Worm (Caenorhabditis elegans) whole organism, mixed stage, embryonic: ENCODE measurements around the gene srbc-38.

Experiments used
- bed-3 ChIP-seq: fragments of 200-800 bp; sonication (Bioruptor generic); optimal IDR thresholded peaks from 3 replicates; lab custom pipeline; 2018; ENCODE audit warnings: mild to moderate bottlenecking, missing genetic modification characterization, moderate library complexity, missing compliant biosample characterization
- blmp-1 ChIP-seq: fragments of 150-350 bp; optimal IDR thresholded peaks from 2 replicates; lab custom pipeline; 2014; ENCODE audit warnings: missing biosample characterization, missing genetic modification characterization
- ceh-83 ChIP-seq: fragments of 200-800 bp; sonication (Bioruptor generic); optimal IDR thresholded peaks from 2 replicates; lab custom pipeline; 2018; ENCODE audit warnings: mild to moderate bottlenecking, missing genetic modification characterization, missing compliant biosample characterization
- ces-1 ChIP-seq: fragments of 150-350 bp; optimal IDR thresholded peaks from 2 replicates; lab custom pipeline; 2014; ENCODE audit warnings: missing biosample characterization, missing genetic modification reagents, missing genetic modification characterization
- cnd-1 ChIP-seq: fragments of 200-800 bp; sonication (Bioruptor generic); optimal IDR thresholded peaks from 2 replicates; lab custom pipeline; 2018; ENCODE audit warnings: mild to moderate bottlenecking, missing genetic modification characterization, missing compliant biosample characterization
- elt-1 ChIP-seq: sonication (generic microtip); optimal IDR thresholded peaks from 2 replicates; lab custom pipeline; 2017; ENCODE audit warnings: missing genetic modification characterization, mild to moderate bottlenecking, missing compliant biosample characterization, antibody characterized with exemption, moderate library complexity, borderline replicate concordance; ENCODE audit not compliant: insufficient read depth
- elt-3 ChIP-seq: fragments of 150-350 bp; optimal IDR thresholded peaks from 2 replicates; lab custom pipeline; 2014; ENCODE audit warnings: missing biosample characterization, missing genetic modification characterization
- hlh-1 ChIP-seq: fragments of 150-350 bp; optimal IDR thresholded peaks from 2 replicates; lab custom pipeline; 2014; ENCODE audit warnings: missing biosample characterization, missing genetic modification reagents, missing genetic modification characterization
- lin-13 ChIP-seq: fragments of 150-350 bp; optimal IDR thresholded peaks from 2 replicates; lab custom pipeline; 2014; ENCODE audit warnings: missing biosample characterization, missing genetic modification characterization
- lin-32 ChIP-seq: fragments of 200-800 bp; sonication (Bioruptor generic); optimal IDR thresholded peaks from 2 replicates; lab custom pipeline; 2018; ENCODE audit warnings: mild to moderate bottlenecking, missing genetic modification characterization, missing compliant biosample characterization
- lsy-2 ChIP-seq: fragments of 150-350 bp; optimal IDR thresholded peaks from 2 replicates; lab custom pipeline; 2014; ENCODE audit warnings: missing biosample characterization, missing genetic modification characterization
- mab-5 ChIP-seq: fragments of 150-350 bp; optimal IDR thresholded peaks from 2 replicates; lab custom pipeline; 2014; ENCODE audit warnings: missing biosample characterization, missing genetic modification characterization
- mep-1 ChIP-seq: fragments of 150-350 bp; optimal IDR thresholded peaks from 2 replicates; lab custom pipeline; 2017; ENCODE audit warnings: missing biosample characterization, missing genetic modification reagents, missing genetic modification characterization, inconsistent platforms
- mls-2 ChIP-seq: sonication (generic microtip); optimal IDR thresholded peaks from 2 replicates; lab custom pipeline; 2016; ENCODE audit warnings: mild to moderate bottlenecking, missing genetic modification characterization, moderate library complexity, missing compliant biosample characterization
- nhr-12 ChIP-seq: fragments of 150-350 bp; optimal IDR thresholded peaks from 2 replicates; lab custom pipeline; 2014; ENCODE audit warnings: missing biosample characterization, missing genetic modification characterization
- nhr-237 ChIP-seq: fragments of 150-350 bp; optimal IDR thresholded peaks from 2 replicates; lab custom pipeline; 2014; ENCODE audit warnings: missing biosample characterization, missing genetic modification characterization
- nhr-28 ChIP-seq: fragments of 150-350 bp; optimal IDR thresholded peaks from 2 replicates; lab custom pipeline; 2014; ENCODE audit warnings: missing biosample characterization, missing genetic modification characterization
- sptf-1 ChIP-seq: sonication (generic microtip); optimal IDR thresholded peaks from 2 replicates; lab custom pipeline; 2017; ENCODE audit warnings: mild to moderate bottlenecking, missing genetic modification characterization, moderate library complexity, missing compliant biosample characterization
- unc-120 ChIP-seq: sonication (generic microtip); optimal IDR thresholded peaks from 2 replicates; lab custom pipeline; 2017; ENCODE audit warnings: missing genetic modification characterization, missing compliant biosample characterization; ENCODE audit not compliant: poor library complexity, severe bottlenecking

srbc-38 gene

DNA sequence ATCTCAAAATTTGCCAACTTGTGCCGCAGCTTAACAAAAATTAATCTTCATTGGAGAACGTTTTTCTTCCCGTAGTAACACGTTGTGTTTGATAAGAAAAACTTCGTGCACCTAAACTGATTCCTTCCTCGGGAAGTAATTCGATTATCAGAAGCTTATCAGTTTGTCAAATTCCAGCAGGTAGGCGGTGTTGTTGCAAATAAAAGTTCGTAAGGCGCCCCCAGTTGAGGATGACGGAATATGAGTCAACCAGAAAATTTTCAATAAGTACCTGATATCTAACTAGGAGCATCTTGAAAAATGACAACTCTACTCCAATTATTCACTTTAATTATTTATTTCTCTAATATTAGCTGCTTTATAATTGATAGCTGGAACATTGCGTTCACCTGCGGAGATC lies 34.8 kb downstream of the srbc-38 start, which contains the start of gene C05E4.7:
Gene C05E4.7 (plus strand): TSS at position 301 of the 400 bp plus-strand sequence.
- no peak for TF ChIP-seq mls-2 (tag; lab: Kevin White, UChicago)
- TF ChIP-seq elt-3: no peak
- TF ChIP-seq hlh-1 (tag; lab: Kevin White, UChicago): no peak
- no peak for TF ChIP-seq lin-32 (GFP tag; lab: Kevin White, UChicago)
- no peak for TF ChIP-seq nhr-28 (tag; lab: Kevin White, UChicago)
- no peak for TF ChIP-seq bed-3 (GFP tag; lab: Kevin White, UChicago)

DNA sequence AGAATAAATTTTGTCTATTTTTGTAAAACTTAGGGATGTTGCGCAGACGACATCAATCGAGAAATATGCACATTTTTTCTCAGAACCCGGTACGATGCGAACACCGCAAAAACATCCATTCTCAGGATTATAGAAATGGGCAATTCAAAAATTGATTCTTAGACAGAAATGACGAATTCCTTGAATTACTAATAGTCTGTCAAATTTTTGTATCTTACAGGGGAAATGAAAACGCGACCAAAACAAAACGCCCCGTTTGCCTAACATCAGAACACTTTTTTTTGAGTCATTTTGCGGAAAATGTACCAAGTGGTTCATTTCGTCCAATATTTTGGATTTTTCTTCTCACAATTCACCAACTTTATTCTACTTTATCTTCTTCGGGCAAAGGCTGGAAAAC lies 36.3 kb downstream of the srbc-38 start, which contains the start of gene str-134:
Gene str-134 (plus strand): TSS at position 301 of the 400 bp plus-strand sequence.
- TF ChIP-seq ceh-83 (no peak), mab-5 (no peak), cnd-1 (tag; lab: Kevin White, UChicago) (no peak)

DNA sequence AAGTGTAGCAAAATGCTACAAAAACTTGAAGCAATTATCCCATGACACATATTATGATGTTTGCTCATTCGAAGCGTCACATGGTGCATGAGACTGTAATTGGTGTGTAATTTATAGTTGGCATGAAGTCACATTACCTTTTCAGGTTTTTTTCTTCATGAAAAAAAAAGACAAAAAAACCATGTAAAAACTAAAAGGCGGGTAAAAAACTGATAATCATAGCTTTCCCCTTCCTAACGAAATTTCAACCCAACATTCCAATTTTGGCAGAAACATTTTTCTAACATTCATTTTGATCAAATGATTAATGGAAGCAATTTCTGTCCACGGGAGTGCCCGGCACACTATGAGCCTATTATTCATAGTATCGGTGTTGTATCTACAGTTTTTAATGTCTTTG lies 41.0 kb downstream of the srbc-38 start, which contains the start of gene sri-4:
Gene sri-4 (plus strand): TSS at position 301 of the 400 bp plus-strand sequence.
- TF ChIP-seq elt-1 (tag; lab: Kevin White, UChicago) (no peak), ces-1 (GFP tag; lab: Kevin White, UChicago) (no peak), unc-120 (tag; lab: Kevin White, UChicago) (no peak), mep-1 (tag; lab: Kevin White, UChicago) (no peak), sptf-1 (tag; lab: Kevin White, UChicago) (no peak)

DNA sequence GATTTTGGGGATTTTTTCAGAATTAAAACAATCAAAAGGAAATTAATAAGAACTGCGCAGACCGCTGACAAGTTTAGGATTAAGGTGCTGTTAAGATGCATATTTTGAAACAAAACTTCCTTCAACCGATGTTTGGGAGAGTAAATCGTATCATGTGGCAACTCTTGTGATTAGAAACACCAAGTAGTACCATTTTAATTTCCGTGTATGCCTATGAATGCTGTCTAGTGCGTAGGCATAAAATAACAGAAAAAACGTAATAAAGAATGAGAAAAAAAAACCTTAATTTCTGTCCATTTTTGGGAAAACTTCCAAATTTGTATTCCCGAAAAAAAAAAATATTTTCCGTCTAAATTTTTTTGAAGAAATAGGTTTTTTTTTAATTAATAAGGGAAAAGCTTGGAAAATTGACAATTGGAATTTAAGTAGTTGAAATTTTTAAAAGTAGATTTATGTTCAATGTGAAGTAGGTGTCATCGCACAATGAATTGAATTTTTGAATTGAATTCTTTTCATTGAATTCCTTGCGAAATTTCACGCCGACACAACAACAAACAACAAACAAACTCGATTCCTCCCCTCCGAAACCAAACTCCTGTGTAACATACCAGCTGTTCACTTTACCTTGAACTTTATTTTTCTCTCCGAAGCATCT lies 45.8 kb downstream of the srbc-38 start, which contains the start of the genes str-262 and srp-1:
Gene str-262 (minus strand): TSS at position 101 of the 655 bp plus-strand sequence.
Gene srp-1 (plus strand): TSS at position 605 of the 655 bp plus-strand sequence.
- TF ChIP-seq lin-13 (tag; lab: Kevin White, UChicago) (no peak), hlh-1 (tag; lab: Kevin White, UChicago) (peak; percentile 71), nhr-237 (no peak)

DNA sequence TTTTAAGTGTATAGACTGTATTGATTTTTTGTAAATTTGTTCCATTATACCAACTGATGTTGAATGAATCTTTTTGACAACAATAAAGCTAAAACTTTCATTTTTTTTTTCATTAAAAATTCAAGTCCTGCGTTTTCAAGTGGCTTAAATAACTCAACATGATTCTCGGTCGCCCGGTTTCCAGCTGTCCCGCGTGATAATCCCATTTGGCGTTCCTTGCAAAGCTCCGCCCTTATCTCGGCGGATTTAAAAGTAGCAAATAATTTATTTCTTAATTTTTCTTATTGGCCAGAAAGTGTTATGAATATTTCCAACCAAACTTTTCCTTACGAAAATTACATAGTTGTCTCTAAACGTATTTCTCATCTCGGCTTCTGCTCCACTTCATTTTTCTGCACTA lies 49.2 kb downstream of the srbc-38 start, which contains the start of gene str-20:
Gene str-20 (plus strand): TSS at position 301 of the 400 bp plus-strand sequence.
- TF ChIP-seq blmp-1 (tag; lab: Kevin White, UChicago): no peak
- no peak for TF ChIP-seq lsy-2 (tag; lab: Kevin White, UChicago)
- no peak for TF ChIP-seq nhr-12 (tag; lab: Kevin White, UChicago)
- TF ChIP-seq hlh-1 (tag; lab: Kevin White, UChicago): no peak
